Fruit fly (Drosophila melanogaster) whole organism, embryonic: Measurements from ENCODE around the gene CG12608.

Experiments used
- Adf1 ChIP-seq: fragments of 200-800 bp; sonication (Bioruptor generic); IDR thresholded peaks from 2 replicates; pipeline ENCODE4 v1.3.6; 2022; ENCODE audit warnings: missing biosample characterization, missing genetic modification characterization
- Bdp1 ChIP-seq: fragments of 200-800 bp; sonication (Bioruptor generic); optimal IDR thresholded peaks from 3 replicates; lab custom pipeline; 2016; ENCODE audit warnings: missing biosample characterization, missing genetic modification characterization
- C15 ChIP-seq: fragments of 200-800 bp; sonication (Bioruptor generic); IDR thresholded peaks from 3 replicates; pipeline ENCODE4 v1.3.6; 2022; ENCODE audit warnings: missing biosample characterization, missing genetic modification characterization
- CG10267 ChIP-seq: fragments of 200-800 bp; sonication (Bioruptor generic); optimal IDR thresholded peaks from 2 replicates; lab custom pipeline; 2018; ENCODE audit warnings: missing biosample characterization, mild to moderate bottlenecking, missing genetic modification characterization, moderate library complexity
- CG10979 ChIP-seq: fragments of 200-800 bp; sonication (Bioruptor generic); optimal IDR thresholded peaks from 2 replicates; lab custom pipeline; 2018; ENCODE audit warnings: missing biosample characterization, mild to moderate bottlenecking, missing genetic modification characterization, moderate library complexity
- CG11504 ChIP-seq: fragments of 200-800 bp; sonication (Bioruptor generic); optimal IDR thresholded peaks from 3 replicates; lab custom pipeline; 2019; ENCODE audit warnings: missing biosample characterization, mild to moderate bottlenecking, missing genetic modification characterization, moderate library complexity
- CG12219 ChIP-seq: fragments of 200-800 bp; sonication (Bioruptor generic); optimal IDR thresholded peaks from 3 replicates; lab custom pipeline; 2018; ENCODE audit warnings: missing biosample characterization, mild to moderate bottlenecking, missing genetic modification characterization
- CG12942 ChIP-seq: fragments of 200-800 bp; sonication (Bioruptor generic); optimal IDR thresholded peaks from 3 replicates; lab custom pipeline; 2016; ENCODE audit warnings: missing biosample characterization, missing genetic modification characterization
- CG17328 ChIP-seq: fragments of 200-800 bp; sonication (Bioruptor generic); IDR thresholded peaks from 2 replicates; pipeline ENCODE4 v1.3.6; 2022; ENCODE audit warnings: missing biosample characterization, missing genetic modification characterization
- CG17361 ChIP-seq: fragments of 200-800 bp; sonication (Bioruptor generic); IDR thresholded peaks from 3 replicates; pipeline ENCODE4 v1.3.6; 2022; ENCODE audit warnings: missing biosample characterization, missing genetic modification characterization
- CG17829 ChIP-seq: fragments of 200-800 bp; optimal IDR thresholded peaks from 2 replicates; lab custom pipeline; 2019; ENCODE audit warnings: missing biosample characterization, mild to moderate bottlenecking, missing genetic modification characterization, moderate library complexity
- CG18599 ChIP-seq: fragments of 200-800 bp; sonication (Bioruptor generic); optimal IDR thresholded peaks from 3 replicates; lab custom pipeline; 2017; ENCODE audit warnings: missing biosample characterization, missing genetic modification characterization, mild to moderate bottlenecking, moderate library complexity, missing genetic modification reagents
- CG2120 ChIP-seq: fragments of 200-800 bp; sonication (Bioruptor generic); optimal IDR thresholded peaks from 3 replicates; lab custom pipeline; 2016; ENCODE audit warnings: missing biosample characterization, missing genetic modification characterization
- CG30431 ChIP-seq: fragments of 200-800 bp; sonication (Bioruptor generic); optimal IDR thresholded peaks from 2 replicates; lab custom pipeline; 2017; ENCODE audit warnings: missing biosample characterization, missing genetic modification characterization
- CG4424 ChIP-seq: fragments of 200-800 bp; sonication (Bioruptor generic); optimal IDR thresholded peaks from 3 replicates; lab custom pipeline; 2016; ENCODE audit warnings: missing biosample characterization, missing genetic modification characterization
- CG6254 ChIP-seq: fragments of 200-800 bp; sonication (Bioruptor generic); optimal IDR thresholded peaks from 3 replicates; lab custom pipeline; 2017; ENCODE audit warnings: mild to moderate bottlenecking, missing biosample characterization, missing genetic modification reagents, missing genetic modification characterization
- CG6654 ChIP-seq: fragments of 200-800 bp; sonication (Bioruptor generic); optimal IDR thresholded peaks from 2 replicates; lab custom pipeline; 2017; ENCODE audit warnings: missing biosample characterization, mild to moderate bottlenecking, missing genetic modification characterization
- CG6689 ChIP-seq: fragments of 200-800 bp; sonication (Bioruptor generic); IDR thresholded peaks from 2 replicates; pipeline ENCODE4 v1.3.6; 2022; ENCODE audit warnings: missing biosample characterization, missing genetic modification characterization
- CG8290 ChIP-seq, 3 experiments: fragments of 200-800 bp; sonication (Bioruptor generic); optimal IDR thresholded peaks; 2 replicates each; lab custom pipeline; 2016 to 2019; ENCODE audit warnings: missing biosample characterization in 3 of 3, missing genetic modification characterization in 3 of 3, mild to moderate bottlenecking in 2 of 3, moderate library complexity in 1 of 3
- CG8388 ChIP-seq: fragments of 200-800 bp; sonication (Bioruptor generic); optimal IDR thresholded peaks from 2 replicates; lab custom pipeline; 2019; ENCODE audit warnings: missing biosample characterization, mild to moderate bottlenecking, missing genetic modification characterization, moderate library complexity
- CrebB ChIP-seq: fragments of 200-800 bp; sonication (Bioruptor generic); optimal IDR thresholded peaks from 3 replicates; lab custom pipeline; 2018; ENCODE audit warnings: missing biosample characterization, mild to moderate bottlenecking, missing genetic modification characterization
- Fer1 ChIP-seq: fragments of 200-800 bp; sonication (Bioruptor generic); optimal IDR thresholded peaks from 2 replicates; lab custom pipeline; 2017; ENCODE audit warnings: missing biosample characterization, mild to moderate bottlenecking, missing genetic modification characterization
- Hey ChIP-seq: fragments of 200-800 bp; sonication (Bioruptor generic); optimal IDR thresholded peaks from 3 replicates; lab custom pipeline; 2018; ENCODE audit warnings: missing biosample characterization, mild to moderate bottlenecking, missing genetic modification characterization
- Myb ChIP-seq: fragments of 200-800 bp; sonication (Bioruptor generic); optimal IDR thresholded peaks from 2 replicates; lab custom pipeline; 2016; ENCODE audit warnings: missing biosample characterization, missing genetic modification characterization
- NfI ChIP-seq: fragments of 200-800 bp; sonication (Bioruptor generic); optimal IDR thresholded peaks from 3 replicates; lab custom pipeline; 2018; ENCODE audit warnings: missing biosample characterization, mild to moderate bottlenecking, missing genetic modification characterization, moderate library complexity
- Sox100B ChIP-seq: fragments of 200-800 bp; sonication (Bioruptor generic); optimal IDR thresholded peaks from 3 replicates; lab custom pipeline; 2018; ENCODE audit warnings: missing biosample characterization, mild to moderate bottlenecking, missing genetic modification characterization
- Sox102F ChIP-seq: fragments of 200-800 bp; sonication (Bioruptor generic); optimal IDR thresholded peaks from 2 replicates; lab custom pipeline; 2018; ENCODE audit warnings: missing biosample characterization, mild to moderate bottlenecking, missing genetic modification characterization, moderate library complexity
- Tbp ChIP-seq: fragments of >200 bp; optimal IDR thresholded peaks from 2 replicates; lab custom pipeline; 2018; ENCODE audit warnings: missing biosample characterization, missing genetic modification characterization
- Xbp1 ChIP-seq: fragments of 200-800 bp; sonication (Bioruptor generic); optimal IDR thresholded peaks from 3 replicates; lab custom pipeline; 2016; ENCODE audit warnings: missing biosample characterization, mild to moderate bottlenecking, missing genetic modification characterization
- bbx ChIP-seq: fragments of 200-800 bp; sonication (Bioruptor generic); IDR thresholded peaks from 2 replicates; pipeline ENCODE4 v1.3.6; 2022; ENCODE audit warnings: missing biosample characterization, missing genetic modification characterization; ENCODE audit not compliant: partially characterized antibody
- bcd ChIP-seq: fragments of 200-800 bp; sonication (Bioruptor generic); optimal IDR thresholded peaks from 2 replicates; lab custom pipeline; 2017; ENCODE audit warnings: missing biosample characterization, mild to moderate bottlenecking, missing genetic modification characterization
- cad ChIP-seq: fragments of >200 bp; optimal IDR thresholded peaks from 2 replicates; lab custom pipeline; 2017; ENCODE audit warnings: missing biosample characterization, missing genetic modification characterization
- en ChIP-seq: fragments of 200-800 bp; sonication (Bioruptor generic); optimal IDR thresholded peaks from 2 replicates; lab custom pipeline; 2016; ENCODE audit warnings: missing biosample characterization, missing genetic modification characterization
- esg ChIP-seq: fragments of 200-800 bp; sonication (Bioruptor generic); conservative IDR thresholded peaks from 2 replicates; pipeline ENCODE4 v1.3.6; 2022; ENCODE audit warnings: missing biosample characterization, missing genetic modification characterization
- fd96Cb ChIP-seq: fragments of 200-800 bp; sonication (Bioruptor generic); optimal IDR thresholded peaks from 2 replicates; lab custom pipeline; 2018; ENCODE audit warnings: missing biosample characterization, mild to moderate bottlenecking, missing genetic modification characterization, moderate library complexity
- gem ChIP-seq: fragments of 200-800 bp; sonication (Bioruptor generic); optimal IDR thresholded peaks from 2 replicates; lab custom pipeline; 2019; ENCODE audit warnings: missing biosample characterization, mild to moderate bottlenecking, missing genetic modification characterization, moderate library complexity
- hth ChIP-seq: fragments of >200 bp; optimal IDR thresholded peaks from 2 replicates; lab custom pipeline; 2017; ENCODE audit warnings: inconsistent platforms
- ken ChIP-seq: fragments of 200-800 bp; sonication (Bioruptor generic); IDR thresholded peaks from 3 replicates; pipeline ENCODE4 v1.3.6; 2022; ENCODE audit warnings: missing biosample characterization, missing genetic modification characterization
- lola ChIP-seq, 3 experiments: fragments of >200 bp in 2 of 3; fragments of 200-800 bp in 1 of 3; sonication (Bioruptor generic) in 1 of 3; optimal IDR thresholded peaks; 2 replicates each; lab custom pipeline; 2017 to 2019; ENCODE audit warnings: missing biosample characterization in 3 of 3, missing genetic modification characterization in 3 of 3, mild to moderate bottlenecking in 1 of 3, moderate library complexity in 1 of 3
- lov ChIP-seq, 2 experiments: fragments of 200-800 bp in 1 of 2; fragments of >200 bp in 1 of 2; sonication (Bioruptor generic) in 1 of 2; IDR thresholded peaks in 1 of 2; optimal IDR thresholded peaks in 1 of 2; 2 replicates in 1 of 2; 3 replicates in 1 of 2; pipeline versions ENCODE4 v1.3.6 to Lab custom; 2017 to 2022; ENCODE audit warnings: missing biosample characterization in 1 of 2, missing genetic modification characterization in 1 of 2
- phol ChIP-seq: fragments of 200-800 bp; sonication (Bioruptor generic); optimal IDR thresholded peaks from 3 replicates; lab custom pipeline; 2018; ENCODE audit warnings: missing biosample characterization, mild to moderate bottlenecking, missing genetic modification characterization, moderate library complexity
- pnt ChIP-seq: fragments of 200-800 bp; sonication (Bioruptor generic); optimal IDR thresholded peaks from 3 replicates; lab custom pipeline; 2016; ENCODE audit warnings: missing biosample characterization, missing genetic modification characterization
- scrt ChIP-seq: fragments of 200-800 bp; sonication (Bioruptor generic); optimal IDR thresholded peaks from 2 replicates; lab custom pipeline; 2018; ENCODE audit warnings: missing biosample characterization, mild to moderate bottlenecking, missing genetic modification characterization, moderate library complexity
- sens ChIP-seq: fragments of 200-800 bp; sonication (Bioruptor generic); peaks from one replicate; lab custom pipeline; 2016; ENCODE audit warnings: missing biosample characterization, missing genetic modification characterization
- sens-2 ChIP-seq: fragments of 200-800 bp; sonication (Bioruptor generic); IDR thresholded peaks from 2 replicates; pipeline ENCODE4 v1.3.6; 2022; ENCODE audit warnings: missing biosample characterization, missing genetic modification characterization
- sisA ChIP-seq: fragments of 200-800 bp; sonication (Bioruptor generic); IDR thresholded peaks from 2 replicates; pipeline ENCODE4 v1.3.6; 2022; ENCODE audit warnings: missing biosample characterization, missing genetic modification characterization
- stc ChIP-seq: fragments of 200-800 bp; sonication (Bioruptor generic); IDR thresholded peaks from 2 replicates; pipeline ENCODE4 v1.3.6; 2022; ENCODE audit warnings: missing biosample characterization, missing genetic modification characterization
- stwl ChIP-seq: fragments of 200-800 bp; sonication (Bioruptor generic); optimal IDR thresholded peaks from 3 replicates; lab custom pipeline; 2018; ENCODE audit warnings: missing biosample characterization, mild to moderate bottlenecking, missing genetic modification characterization, moderate library complexity
- twi ChIP-seq: fragments of 200-800 bp; optimal IDR thresholded peaks from 2 replicates; lab custom pipeline; 2019; ENCODE audit warnings: missing biosample characterization, mild to moderate bottlenecking, missing genetic modification characterization, moderate library complexity
- tx ChIP-seq: fragments of 200-800 bp; sonication (Bioruptor generic); optimal IDR thresholded peaks from 2 replicates; lab custom pipeline; 2016; ENCODE audit warnings: missing biosample characterization, missing genetic modification characterization

The CG12608 gene

dm6 chrX:15370103-15370502 is 25.7 kb upstream of the CG12608 start:
- TF ChIP-seq stwl (tag; lab: Kevin White, UChicago): no peak
- no peak for TF ChIP-seq NfI
- TF ChIP-seq Hey (tag; lab: Kevin White, UChicago): peak; percentile 50
- no peak for TF ChIP-seq CG17328 (GFP tag; lab: Robert Waterston, UW)
- TF ChIP-seq CG30431: no peak
- TF ChIP-seq esg (GFP tag; lab: Robert Waterston, UW): no peak
- TF ChIP-seq Bdp1 (GFP tag; lab: Kevin White, UChicago): no peak
- TF ChIP-seq ken: no peak
- peak; percentile 80 for TF ChIP-seq twi (tag; lab: Kevin White, UChicago)

dm6 chrX:15364467-15364866 is 20.0 kb upstream of the CG12608 start:
- peak; percentile 14 for TF ChIP-seq CG6254 (GFP tag; lab: Kevin White, UChicago)
- TF ChIP-seq CG6654 (GFP tag; lab: Kevin White, UChicago): peak; percentile 28
- peak; percentile 52 for TF ChIP-seq phol (tag; lab: Kevin White, UChicago)
- no peak for TF ChIP-seq CG2120 (GFP tag; lab: Kevin White, UChicago)
- peak; percentile 49 for TF ChIP-seq CG11504 (tag; lab: Kevin White, UChicago)
- peak; percentile 32 for TF ChIP-seq CG10267 (tag; lab: Kevin White, UChicago)
- TF ChIP-seq gem (tag; lab: Kevin White, UChicago): peak; percentile 67
- no peak for TF ChIP-seq en (GFP tag; lab: Kevin White, UChicago)
- 0 out of 2 replicates have a peak, but pooled peaks have one; percentile 12 for TF ChIP-seq CG6689 (GFP tag; lab: Robert Waterston, UW)
- peak; percentile 50 for TF ChIP-seq fd96Cb
- no peak for TF ChIP-seq scrt (GFP tag; lab: Kevin White, UChicago)
- TF ChIP-seq tx (GFP tag; lab: Kevin White, UChicago): no peak
- TF ChIP-seq Sox100B (GFP tag; lab: Kevin White, UChicago): peak; percentile 48
- TF ChIP-seq Sox102F: peak; percentile 38
- no peak for TF ChIP-seq Myb
- TF ChIP-seq cad (GFP tag; lab: Kevin White, UChicago): no peak
- TF ChIP-seq sens-2 (GFP tag; lab: Robert Waterston, UW): no peak
- TF ChIP-seq bbx (GFP tag; lab: Robert Waterston, UW): no peak
- TF ChIP-seq CG10979 (tag; lab: Kevin White, UChicago): peak; percentile 63
- TF ChIP-seq Fer1 (GFP tag; lab: Kevin White, UChicago): peak; percentile 1
- TF ChIP-seq bcd (GFP tag; lab: Kevin White, UChicago): no peak
- no peak for TF ChIP-seq Tbp
- TF ChIP-seq stc: no peak
- TF ChIP-seq CG18599: peak; percentile 24
- TF ChIP-seq CG12942: no peak
- peak in 1 of 3 experiments; percentile 59 for TF ChIP-seq lola (GFP tag; optimal IDR thresholded peaks at IDR 0.05; lab: Kevin White, UChicago)
- no peak for TF ChIP-seq CG8290 (GFP tag; optimal IDR thresholded peaks at IDR 0.05; lab: Kevin White, UChicago)
- no peak for TF ChIP-seq CG8290 (tag; optimal IDR thresholded peaks at IDR 0.05; lab: Kevin White, UChicago)
- no peak for TF ChIP-seq hth
- TF ChIP-seq sisA (GFP tag; lab: Robert Waterston, UW): no peak
- TF ChIP-seq Adf1 (GFP tag; lab: Robert Waterston, UW): no peak
- TF ChIP-seq pnt (GFP tag; lab: Kevin White, UChicago): no peak
- TF ChIP-seq CG17361: peak; percentile 67; the same call in 2 of the 3 replicates
- TF ChIP-seq CG12219: no peak
- peak; percentile 3 for TF ChIP-seq sens
- TF ChIP-seq CG17829 (tag; lab: Kevin White, UChicago): peak; percentile 27
- TF ChIP-seq CG8388 (GFP tag; lab: Kevin White, UChicago): peak; percentile 29
- TF ChIP-seq CG4424: peak; percentile 31
- TF ChIP-seq Xbp1 (GFP tag; lab: Kevin White, UChicago): peak; percentile 25
- TF ChIP-seq lov (optimal IDR thresholded peaks at IDR 0.05; lab: Kevin White, UChicago): no peak
- no peak for TF ChIP-seq lov (GFP tag; IDR thresholded peaks at IDR 0.05; lab: Robert Waterston, UW)
- no peak for TF ChIP-seq CrebB (tag; lab: Kevin White, UChicago)
- TF ChIP-seq C15: no peak
